Fruit fly (Drosophila melanogaster): Measurements from ENCODE around the gene Cp15.

Gene Cp15

dm6 chr3L:8746519-8746918 lies 18.2 kb downstream of the Cp15 start:
- no peak for TF ChIP-seq CG8119 (GFP tag; IDR thresholded peaks at IDR 0.05)
- no peak for TF ChIP-seq CG6792 (GFP tag; optimal IDR thresholded peaks at IDR 0.05)
- no peak for TF ChIP-seq CG6854 (GFP tag; optimal IDR thresholded peaks at IDR 0.05)
- no peak for TF ChIP-seq CG15336 (GFP tag; IDR thresholded peaks at IDR 0.05)
- no peak for TF ChIP-seq Sox102F (GFP tag; optimal IDR thresholded peaks at IDR 0.05)
- no peak for TF ChIP-seq CG10631 (GFP tag; optimal IDR thresholded peaks at IDR 0.05)
- no peak for TF ChIP-seq CG8319 (GFP tag; optimal IDR thresholded peaks at IDR 0.05)
- no peak for TF ChIP-seq lz (GFP tag; optimal IDR thresholded peaks at IDR 0.05)
- TF ChIP-seq Hr39 (GFP tag; optimal IDR thresholded peaks at IDR 0.05), result no peak
- TF ChIP-seq esn (GFP tag; optimal IDR thresholded peaks at IDR 0.05), result no peak
- TF ChIP-seq CG6276 (GFP tag; optimal IDR thresholded peaks at IDR 0.05), result no peak
- no peak for TF ChIP-seq Ets96B (tag; optimal IDR thresholded peaks at IDR 0.05)
- no peak for TF ChIP-seq CG1621 (tag; optimal IDR thresholded peaks at IDR 0.05)
- TF ChIP-seq CG11294 (GFP tag; IDR thresholded peaks at IDR 0.05), result no peak

- TF ChIP-seq Lpt (GFP tag; optimal IDR thresholded peaks at IDR 0.05) (no peak), CG10631 (GFP tag; optimal IDR thresholded peaks at IDR 0.05) (no peak)
Measured at dm6 chr3L:8748323-8748722, 20.0 kb downstream of the Cp15 start.

dm6 chr3L:8748839-8749238 lies 20.6 kb downstream of the Cp15 start:
- TF ChIP-seq salr (GFP tag; optimal IDR thresholded peaks at IDR 0.05) (peak in 1 of 2 experiments; percentile 6), cyc (GFP tag; optimal IDR thresholded peaks at IDR 0.05) (peak; percentile 54), CG6276 (GFP tag; optimal IDR thresholded peaks at IDR 0.05) (no peak), Eip75B (GFP tag; optimal IDR thresholded peaks at IDR 0.05) (no peak), Hr39 (GFP tag; optimal IDR thresholded peaks at IDR 0.05) (peak; percentile 47), OdsH (GFP tag; optimal IDR thresholded peaks at IDR 0.05) (peak; percentile 19), CG31627 (GFP tag; optimal IDR thresholded peaks at IDR 0.05) (peak; percentile 55), ss (GFP tag; optimal IDR thresholded peaks at IDR 0.05) (no peak), lz (GFP tag; optimal IDR thresholded peaks at IDR 0.05) (peak; percentile 36), esn (GFP tag; optimal IDR thresholded peaks at IDR 0.05) (peak; percentile 18)

- TF ChIP-seq spab (GFP tag; optimal IDR thresholded peaks at IDR 0.05) (no peak), fd59A (GFP tag; optimal IDR thresholded peaks at IDR 0.05) (no peak), CG8319 (GFP tag; optimal IDR thresholded peaks at IDR 0.05) (no peak), Eip75B (GFP tag; optimal IDR thresholded peaks at IDR 0.05) (no peak)
Measured at dm6 chr3L:8749676-8750654, 21.7 kb downstream of the Cp15 start, which contains the start of gene CG13306. Gene CG13306 (minus strand): TSS chr3L:8749726.

dm6 chr3L:8751262-8751661 lies 23.0 kb downstream of the Cp15 start:
- no peak for TF ChIP-seq CG7368 (GFP tag; optimal IDR thresholded peaks at IDR 0.05)
- TF ChIP-seq topi (GFP tag; optimal IDR thresholded peaks at IDR 0.05), result no peak
- TF ChIP-seq Eip75B (GFP tag; optimal IDR thresholded peaks at IDR 0.05), result no peak
- no peak for TF ChIP-seq CG6808 (GFP tag; optimal IDR thresholded peaks at IDR 0.05)
- TF ChIP-seq pdm3 (GFP tag; optimal IDR thresholded peaks at IDR 0.05), result peak; percentile 9
- TF ChIP-seq Smox (GFP tag; optimal IDR thresholded peaks at IDR 0.05), result no peak
- no peak for TF ChIP-seq CG6792 (GFP tag; optimal IDR thresholded peaks at IDR 0.05)
- TF ChIP-seq achi (GFP tag; optimal IDR thresholded peaks at IDR 0.05), result peak; percentile 18
- no peak for TF ChIP-seq spab (GFP tag; optimal IDR thresholded peaks at IDR 0.05)
- TF ChIP-seq CG6276 (GFP tag; optimal IDR thresholded peaks at IDR 0.05), result peak; percentile 71
- peak; percentile 70 for TF ChIP-seq CG32006 (GFP tag; optimal IDR thresholded peaks at IDR 0.05)
- TF ChIP-seq CG16779 (tag; optimal IDR thresholded peaks at IDR 0.05), result no peak
- no peak for TF ChIP-seq salr (GFP tag; optimal IDR thresholded peaks at IDR 0.05)
- TF ChIP-seq Sox102F (GFP tag; optimal IDR thresholded peaks at IDR 0.05), result no peak
- no peak for TF ChIP-seq fd85E (GFP tag; optimal IDR thresholded peaks at IDR 0.05)
- TF ChIP-seq dac (GFP tag; optimal IDR thresholded peaks at IDR 0.05), result peak; percentile 38
- no peak for TF ChIP-seq svp (GFP tag)
- TF ChIP-seq Sox14 (GFP tag; optimal IDR thresholded peaks at IDR 0.05), result no peak
- TF ChIP-seq cyc (GFP tag; optimal IDR thresholded peaks at IDR 0.05), result peak; percentile 5
- TF ChIP-seq CG8319 (GFP tag; optimal IDR thresholded peaks at IDR 0.05), result no peak
- TF ChIP-seq Eip78C (GFP tag), result peak; percentile 57
- TF ChIP-seq Met (GFP tag; optimal IDR thresholded peaks at IDR 0.05), result no peak
- TF ChIP-seq Lpt (GFP tag; optimal IDR thresholded peaks at IDR 0.05), result peak; percentile 56
- no peak for TF ChIP-seq CG3032 (tag; optimal IDR thresholded peaks at IDR 0.05)
- peak; percentile 4 for TF ChIP-seq Sox15 (GFP tag; optimal IDR thresholded peaks at IDR 0.05)
- TF ChIP-seq CG34406 (GFP tag; optimal IDR thresholded peaks at IDR 0.05), result no peak
- no peak for TF ChIP-seq CG8632 (GFP tag; optimal IDR thresholded peaks at IDR 0.05)
